Fruit fly (Drosophila melanogaster) whole organism, embryonic: ENCODE results near the gene CG2955.

ENCODE experiments used
- Atf-2 ChIP-seq: fragments of 200-800 bp; sonication (Bioruptor generic); optimal IDR thresholded peaks from 2 replicates; lab custom pipeline; 2016; ENCODE audit warnings: missing biosample characterization, missing genetic modification characterization
- CG10267 ChIP-seq: fragments of 200-800 bp; sonication (Bioruptor generic); optimal IDR thresholded peaks from 2 replicates; lab custom pipeline; 2018; ENCODE audit warnings: missing biosample characterization, mild to moderate bottlenecking, missing genetic modification characterization, moderate library complexity
- CG15479 ChIP-seq: fragments of 200-800 bp; sonication (Bioruptor generic); optimal IDR thresholded peaks from 3 replicates; lab custom pipeline; 2019; ENCODE audit warnings: missing biosample characterization, mild to moderate bottlenecking, missing genetic modification characterization, moderate library complexity
- CG1647 ChIP-seq: fragments of 200-800 bp; sonication (Bioruptor generic); optimal IDR thresholded peaks from 3 replicates; lab custom pipeline; 2016; ENCODE audit warnings: missing biosample characterization, missing genetic modification characterization
- CG17359 ChIP-seq: fragments of 200-800 bp; sonication (Bioruptor generic); optimal IDR thresholded peaks from 3 replicates; lab custom pipeline; 2018; ENCODE audit warnings: missing biosample characterization, mild to moderate bottlenecking, missing genetic modification characterization, moderate library complexity
- CG31388 ChIP-seq: fragments of 200-800 bp; sonication (Bioruptor generic); optimal IDR thresholded peaks from 2 replicates; lab custom pipeline; 2016; ENCODE audit warnings: missing biosample characterization, missing genetic modification characterization
- CG32772 ChIP-seq: fragments of 200-800 bp; sonication (Bioruptor generic); IDR thresholded peaks from 2 replicates; pipeline ENCODE4 v1.3.6; 2022; ENCODE audit warnings: missing biosample characterization, missing genetic modification characterization
- CG3847 ChIP-seq: fragments of 200-800 bp; sonication (Bioruptor generic); IDR thresholded peaks from 2 replicates; pipeline ENCODE4 v1.3.6; 2022; ENCODE audit warnings: missing biosample characterization, missing genetic modification characterization
- CG4617 ChIP-seq: fragments of 200-800 bp; sonication (Bioruptor generic); optimal IDR thresholded peaks from 3 replicates; lab custom pipeline; 2016; ENCODE audit warnings: missing biosample characterization, missing genetic modification characterization, borderline replicate concordance
- CG4707 ChIP-seq: fragments of 200-800 bp; sonication (Bioruptor generic); optimal IDR thresholded peaks from 2 replicates; lab custom pipeline; 2018; ENCODE audit warnings: missing biosample characterization, mild to moderate bottlenecking, missing genetic modification characterization, moderate library complexity
- CG6765 ChIP-seq: fragments of 200-800 bp; sonication (Bioruptor generic); optimal IDR thresholded peaks from 3 replicates; lab custom pipeline; 2017; ENCODE audit warnings: missing biosample characterization, mild to moderate bottlenecking, missing genetic modification characterization
- CG7928 ChIP-seq: fragments of 200-800 bp; sonication (Bioruptor generic); optimal IDR thresholded peaks from 2 replicates; lab custom pipeline; 2017; ENCODE audit warnings: missing biosample characterization, mild to moderate bottlenecking, missing genetic modification characterization
- CG8359 ChIP-seq: fragments of 200-800 bp; sonication (Bioruptor generic); optimal IDR thresholded peaks from 2 replicates; lab custom pipeline; 2017; ENCODE audit warnings: missing biosample characterization, mild to moderate bottlenecking, missing genetic modification characterization, borderline replicate concordance
- CG9727 ChIP-seq: fragments of 200-800 bp; sonication (Bioruptor generic); optimal IDR thresholded peaks from 3 replicates; lab custom pipeline; 2017; ENCODE audit warnings: missing biosample characterization, mild to moderate bottlenecking, missing genetic modification characterization
- CG9817 ChIP-seq: fragments of 200-800 bp; sonication (Bioruptor generic); optimal IDR thresholded peaks from 2 replicates; lab custom pipeline; 2018; ENCODE audit warnings: missing biosample characterization, mild to moderate bottlenecking, missing genetic modification characterization, moderate library complexity
- Dip3 ChIP-seq: fragments of 200-800 bp; sonication (Bioruptor generic); optimal IDR thresholded peaks from 3 replicates; lab custom pipeline; 2016; ENCODE audit warnings: missing biosample characterization, missing genetic modification characterization
- Drgx ChIP-seq: fragments of 200-800 bp; sonication (Bioruptor generic); IDR thresholded peaks from 2 replicates; pipeline ENCODE4 v1.3.6; 2022; ENCODE audit warnings: missing biosample characterization, missing genetic modification characterization
- E2f2 ChIP-seq: fragments of 200-800 bp; sonication (Bioruptor generic); IDR thresholded peaks from 2 replicates; pipeline ENCODE4 v1.3.6; 2022; ENCODE audit warnings: missing biosample characterization, missing genetic modification characterization
- H15 ChIP-seq: fragments of 200-800 bp; sonication (Bioruptor generic); IDR thresholded peaks from 3 replicates; pipeline ENCODE4 v1.3.6; 2022; ENCODE audit warnings: missing biosample characterization, missing genetic modification characterization
- Kr ChIP-seq: fragments of 200-800 bp; sonication (Bioruptor generic); optimal IDR thresholded peaks from 2 replicates; lab custom pipeline; 2017; ENCODE audit warnings: missing biosample characterization, mild to moderate bottlenecking, missing genetic modification characterization
- Lhr ChIP-seq: fragments of 200-800 bp; sonication (Bioruptor generic); optimal IDR thresholded peaks from 3 replicates; lab custom pipeline; 2017; ENCODE audit warnings: mild to moderate bottlenecking, missing biosample characterization, missing genetic modification reagents, missing genetic modification characterization
- Myb ChIP-seq: fragments of 200-800 bp; sonication (Bioruptor generic); optimal IDR thresholded peaks from 2 replicates; lab custom pipeline; 2016; ENCODE audit warnings: missing biosample characterization, missing genetic modification characterization
- NfI ChIP-seq: fragments of 200-800 bp; sonication (Bioruptor generic); optimal IDR thresholded peaks from 3 replicates; lab custom pipeline; 2018; ENCODE audit warnings: missing biosample characterization, mild to moderate bottlenecking, missing genetic modification characterization, moderate library complexity
- Opbp ChIP-seq: fragments of 200-800 bp; sonication (Bioruptor generic); IDR thresholded peaks from 3 replicates; pipeline ENCODE4 v1.3.6; 2022; ENCODE audit warnings: missing biosample characterization, missing genetic modification characterization; ENCODE audit not compliant: partially characterized antibody
- Spps ChIP-seq: fragments of 200-800 bp; sonication (Bioruptor generic); optimal IDR thresholded peaks from 2 replicates; lab custom pipeline; 2018; ENCODE audit warnings: missing biosample characterization, mild to moderate bottlenecking, missing genetic modification characterization
- Usf ChIP-seq: fragments of 200-800 bp; sonication (Bioruptor generic); optimal IDR thresholded peaks from 2 replicates; lab custom pipeline; 2017; ENCODE audit warnings: missing genotype, missing biosample characterization, missing genetic modification characterization
- al ChIP-seq: fragments of 200-800 bp; sonication (Bioruptor generic); IDR thresholded peaks from 2 replicates; pipeline ENCODE4 v1.3.6; 2022; ENCODE audit warnings: missing biosample characterization, missing genetic modification characterization
- ara ChIP-seq: fragments of 200-800 bp; sonication (Bioruptor generic); IDR thresholded peaks from 2 replicates; pipeline ENCODE4 v1.3.6; 2022; ENCODE audit warnings: missing biosample characterization, missing genetic modification characterization
- cato ChIP-seq: fragments of 200-800 bp; sonication (Bioruptor generic); optimal IDR thresholded peaks from 2 replicates; lab custom pipeline; 2016; ENCODE audit warnings: missing biosample characterization, missing genetic modification characterization, borderline replicate concordance
- corto ChIP-seq: fragments of 200-800 bp; sonication (Bioruptor generic); optimal IDR thresholded peaks from 2 replicates; lab custom pipeline; 2016; ENCODE audit warnings: missing biosample characterization, mild to moderate bottlenecking, missing genetic modification characterization, moderate library complexity
- crp ChIP-seq, 2 experiments: fragments of 200-800 bp; sonication (Bioruptor generic); optimal IDR thresholded peaks; 2 replicates in 1 of 2; 3 replicates in 1 of 2; lab custom pipeline; 2017; ENCODE audit warnings: missing biosample characterization in 2 of 2, missing genetic modification characterization in 2 of 2, mild to moderate bottlenecking in 1 of 2, moderate library complexity in 1 of 2
- dmrt11E ChIP-seq: fragments of 200-800 bp; sonication (Bioruptor generic); optimal IDR thresholded peaks from 3 replicates; lab custom pipeline; 2018; ENCODE audit warnings: missing biosample characterization, mild to moderate bottlenecking, missing genetic modification characterization, moderate library complexity
- dysf ChIP-seq: fragments of 200-800 bp; sonication (Bioruptor generic); IDR thresholded peaks from 3 replicates; pipeline ENCODE4 v1.3.6; 2022; ENCODE audit warnings: missing biosample characterization, missing genetic modification characterization
- fru ChIP-seq: fragments of >200 bp; optimal IDR thresholded peaks from 2 replicates; lab custom pipeline; 2017
- gsb-n ChIP-seq: fragments of 200-800 bp; sonication (Bioruptor generic); optimal IDR thresholded peaks from 3 replicates; lab custom pipeline; 2018; ENCODE audit warnings: missing biosample characterization, mild to moderate bottlenecking, missing genetic modification characterization
- inv ChIP-seq: fragments of 200-800 bp; sonication (Bioruptor generic); IDR thresholded peaks from 2 replicates; pipeline ENCODE4 v1.3.6; 2022; ENCODE audit warnings: missing biosample characterization, missing genetic modification characterization; ENCODE audit not compliant: partially characterized antibody
- kah ChIP-seq: fragments of 200-800 bp; sonication (Bioruptor generic); optimal IDR thresholded peaks from 2 replicates; lab custom pipeline; 2018; ENCODE audit warnings: missing biosample characterization, mild to moderate bottlenecking, missing genetic modification characterization
- knrl ChIP-seq: fragments of 200-800 bp; sonication (Bioruptor generic); IDR thresholded peaks from 3 replicates; pipeline ENCODE4 v1.3.6; 2022; ENCODE audit warnings: missing biosample characterization, missing genetic modification characterization; ENCODE audit not compliant: partially characterized antibody
- maf-S ChIP-seq: fragments of 200-800 bp; sonication (Bioruptor generic); optimal IDR thresholded peaks from 2 replicates; lab custom pipeline; 2016; ENCODE audit warnings: missing biosample characterization, missing genetic modification characterization
- pum ChIP-seq: fragments of 200-800 bp; sonication (Bioruptor generic); optimal IDR thresholded peaks from 2 replicates; lab custom pipeline; 2016; ENCODE audit warnings: missing biosample characterization, missing genetic modification characterization
- pzg ChIP-seq: fragments of 200-800 bp; sonication (Bioruptor generic); optimal IDR thresholded peaks from 3 replicates; lab custom pipeline; 2018; ENCODE audit warnings: missing biosample characterization, mild to moderate bottlenecking, missing genetic modification characterization, moderate library complexity
- ro ChIP-seq: fragments of 200-800 bp; sonication (Bioruptor generic); IDR thresholded peaks from 2 replicates; pipeline ENCODE4 v1.3.6; 2022; ENCODE audit warnings: missing biosample characterization, missing genetic modification characterization
- row ChIP-seq: fragments of 200-800 bp; sonication (Bioruptor generic); IDR thresholded peaks from 3 replicates; pipeline ENCODE4 v1.3.6; 2022; ENCODE audit warnings: missing biosample characterization, missing genetic modification characterization
- sd ChIP-seq: fragments of 200-800 bp; sonication (Bioruptor generic); optimal IDR thresholded peaks from 3 replicates; lab custom pipeline; 2018; ENCODE audit warnings: missing biosample characterization, mild to moderate bottlenecking, missing genetic modification characterization, moderate library complexity
- sens ChIP-seq: fragments of 200-800 bp; sonication (Bioruptor generic); peaks from one replicate; lab custom pipeline; 2016; ENCODE audit warnings: missing biosample characterization, missing genetic modification characterization
- shn ChIP-seq: fragments of 200-800 bp; sonication (Bioruptor generic); optimal IDR thresholded peaks from 3 replicates; lab custom pipeline; 2016; ENCODE audit warnings: missing biosample characterization, missing genetic modification characterization
- slbo ChIP-seq: fragments of 200-800 bp; sonication (Bioruptor generic); IDR thresholded peaks from 2 replicates; pipeline ENCODE4 v1.3.6; 2022; ENCODE audit warnings: missing biosample characterization, missing genetic modification characterization
- twi ChIP-seq: fragments of 200-800 bp; optimal IDR thresholded peaks from 2 replicates; lab custom pipeline; 2019; ENCODE audit warnings: missing biosample characterization, mild to moderate bottlenecking, missing genetic modification characterization, moderate library complexity

Gene CG2955

dm6 chr2L:4187631-4188173, 38.6 kb downstream of the CG2955 start, which contains the start of the genes Tbcc and lectin-24Db (continued):
- 0 out of 3 replicates have a peak, but pooled peaks have one; percentile 29 for TF ChIP-seq Opbp (GFP tag; lab: Robert Waterston, UW)
- peak in 1 of 2 experiments; percentile 55 for TF ChIP-seq crp (GFP tag; optimal IDR thresholded peaks at IDR 0.05; lab: Kevin White, UChicago)
- peak; percentile 67 for TF ChIP-seq pzg
- peak; percentile 83 for TF ChIP-seq CG4617 (GFP tag; lab: Kevin White, UChicago)
- TF ChIP-seq E2f2 (GFP tag; lab: Robert Waterston, UW): peak; percentile 97
- peak; percentile 17 for TF ChIP-seq Lhr (GFP tag; lab: Kevin White, UChicago)

dm6 chr2L:4195672-4196281, 46.7 kb downstream of the CG2955 start:
- TF ChIP-seq CG7928 (GFP tag; lab: Kevin White, UChicago) (no peak), sens (peak; percentile 29), al (GFP tag; lab: Robert Waterston, UW) (no peak), inv (GFP tag; lab: Robert Waterston, UW) (no peak), Myb (no peak), Kr (no peak), CG15479 (GFP tag; lab: Kevin White, UChicago) (no peak), sd (tag; lab: Kevin White, UChicago) (no peak), corto (GFP tag; lab: Kevin White, UChicago) (no peak), Spps (no peak), pum (GFP tag; lab: Kevin White, UChicago) (no peak), CG9727 (GFP tag; lab: Kevin White, UChicago) (no peak), gsb-n (tag; lab: Kevin White, UChicago) (no peak), CG3847 (GFP tag; lab: Robert Waterston, UW) (peak; percentile 17; the same call in 1 of the 2 replicates), CG31388 (GFP tag; lab: Kevin White, UChicago) (no peak), ara (GFP tag; lab: Robert Waterston, UW) (no peak), CG6765 (no peak), maf-S (GFP tag; lab: Kevin White, UChicago) (no peak), dmrt11E (no peak), twi (tag; lab: Kevin White, UChicago) (no peak), Atf-2 (GFP tag; lab: Kevin White, UChicago) (no peak), kah (no peak), ro (GFP tag; lab: Robert Waterston, UW) (no peak), CG1647 (GFP tag; lab: Kevin White, UChicago) (no peak), slbo (GFP tag; lab: Robert Waterston, UW) (peak; percentile 47; the same call in 1 of the 2 replicates), knrl (no peak), H15 (GFP tag; lab: Robert Waterston, UW) (no peak), Usf (GFP tag; lab: Kevin White, UChicago) (no peak), shn (GFP tag; lab: Kevin White, UChicago) (no peak), CG32772 (GFP tag; lab: Robert Waterston, UW) (no peak), CG4617 (GFP tag; lab: Kevin White, UChicago) (no peak), Drgx (GFP tag; lab: Robert Waterston, UW) (no peak), CG9817 (tag; lab: Kevin White, UChicago) (no peak), Dip3 (GFP tag; lab: Kevin White, UChicago) (no peak), row (GFP tag; lab: Robert Waterston, UW) (peak; percentile 67), NfI (no peak), dysf (GFP tag; lab: Robert Waterston, UW) (peak; percentile 29; the same call in 1 of the 3 replicates), CG4707 (GFP tag; lab: Kevin White, UChicago) (no peak), CG17359 (tag; lab: Kevin White, UChicago) (no peak), CG8359 (GFP tag; lab: Kevin White, UChicago) (no peak), fru (lab: Kevin White, UChicago) (no peak), CG10267 (tag; lab: Kevin White, UChicago) (no peak), cato (no peak)
